Fruit fly (Drosophila melanogaster) Kc167 (cell line): ENCODE measurements around the gene CG13252.

ENCODE experiments used
- Myc ChIP-seq: fragments of >200 bp; optimal IDR thresholded peaks from 2 replicates; lab custom pipeline; 2017; ENCODE audit warnings: missing external identifiers
- Sin3A ChIP-seq: fragments of >200 bp; optimal IDR thresholded peaks from 2 replicates; lab custom pipeline; 2018; ENCODE audit warnings: missing external identifiers
- h ChIP-seq: fragments of >200 bp; optimal IDR thresholded peaks from 3 replicates; lab custom pipeline; 2018; ENCODE audit warnings: missing external identifiers
- insv ChIP-seq: fragments of >200 bp; optimal IDR thresholded peaks from 3 replicates; lab custom pipeline; 2018; ENCODE audit warnings: missing external identifiers
- psq ChIP-seq: fragments of >200 bp; optimal IDR thresholded peaks from 2 replicates; lab custom pipeline; 2017; ENCODE audit warnings: missing external identifiers
- ttk ChIP-seq: sonication (Bioruptor generic); optimal IDR thresholded peaks from 2 replicates; lab custom pipeline; 2017; ENCODE audit warnings: missing external identifiers

dm6 chr3L:20771001-20771890 lies 40.9 kb downstream of the CG13252 start, which contains the start of the genes CG4042 and Pitslre:
- TF ChIP-seq psq (no peak), h (lab: Kevin White, UChicago) (no peak), Sin3A (lab: Kevin White, UChicago) (no peak), Myc (lab: Kevin White, UChicago) (no peak), insv (no peak), ttk (lab: Kevin White, UChicago) (no peak)
